Worm (Caenorhabditis elegans): ENCODE measurements around the gene F47B8.3.

DNA sequence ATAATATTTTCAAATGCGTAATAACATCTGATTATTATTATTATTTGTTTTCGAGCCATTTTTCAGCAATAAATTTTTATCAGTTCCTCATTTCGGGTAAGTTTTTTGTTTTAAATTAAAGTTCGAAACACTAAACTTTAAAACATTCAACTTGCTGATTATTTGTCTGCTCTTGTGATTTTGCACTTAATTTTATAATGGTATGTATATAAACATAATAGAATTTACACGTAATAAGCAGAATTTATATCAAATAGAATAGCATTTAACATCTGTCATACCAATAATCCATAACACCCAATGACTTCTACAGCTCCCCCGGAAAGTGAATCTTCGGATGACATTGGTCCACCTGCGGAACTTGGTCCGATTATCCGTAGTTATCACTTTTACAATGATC, 10.3 kb upstream of the F47B8.3 start, which contains the start of gene srm-4:
- no peak for TF ChIP-seq ama-1 (optimal IDR thresholded peaks at IDR 0.05)
- TF ChIP-seq tbx-37 (GFP tag; conservative IDR thresholded peaks at IDR 0.05) = no peak
- TF ChIP-seq tra-4 (tag; optimal IDR thresholded peaks at IDR 0.05) = no peak
- TF ChIP-seq hnd-1 (tag; optimal IDR thresholded peaks at IDR 0.05) = no peak
- TF ChIP-seq hmbx-1 (tag; optimal IDR thresholded peaks at IDR 0.05) = no peak
- TF ChIP-seq ceh-13 (GFP tag; optimal IDR thresholded peaks at IDR 0.05) = no peak
- TF ChIP-seq ets-7 (tag; optimal IDR thresholded peaks at IDR 0.05) = no peak
- TF ChIP-seq pes-1 (GFP tag; IDR thresholded peaks at IDR 0.05) = no peak
- TF ChIP-seq sea-1 (GFP tag; conservative IDR thresholded peaks at IDR 0.05) = no peak
- TF ChIP-seq aly-1 (tag; optimal IDR thresholded peaks at IDR 0.05) = no peak
- TF ChIP-seq ceh-36 (tag; optimal IDR thresholded peaks at IDR 0.05) = no peak
- no peak for TF ChIP-seq hmg-4 (GFP tag; optimal IDR thresholded peaks at IDR 0.05)

Measured in whole organism, early embryonic.